Fruit fly (Drosophila melanogaster) whole organism, adult: ENCODE measurements around the gene CG17127.

Source experiments
- CG11617 ChIP-seq: fragments of 200-800 bp; sonication (Bioruptor generic); optimal IDR thresholded peaks from 2 replicates; lab custom pipeline; 2017; ENCODE audit warnings: mild to moderate bottlenecking, missing biosample characterization, missing genetic modification reagents, missing genetic modification characterization
- CG12768 ChIP-seq: fragments of 200-800 bp; sonication (Bioruptor generic); optimal IDR thresholded peaks from 2 replicates; lab custom pipeline; 2017; ENCODE audit warnings: missing biosample characterization, missing genetic modification characterization, mild to moderate bottlenecking, moderate library complexity, missing genetic modification reagents
- CG33017 ChIP-seq: fragments of 200-800 bp; sonication (Bioruptor generic); optimal IDR thresholded peaks from 2 replicates; lab custom pipeline; 2018; ENCODE audit warnings: missing biosample characterization, mild to moderate bottlenecking, missing genetic modification characterization, moderate library complexity
- CG5204 ChIP-seq: fragments of 200-800 bp; sonication (Bioruptor generic); optimal IDR thresholded peaks from 2 replicates; lab custom pipeline; 2016; ENCODE audit warnings: missing biosample characterization, missing genetic modification characterization
- CG7045 ChIP-seq: fragments of 200-800 bp; sonication (Bioruptor generic); optimal IDR thresholded peaks from 2 replicates; lab custom pipeline; 2017; ENCODE audit warnings: missing biosample characterization, mild to moderate bottlenecking, missing genetic modification characterization
- CG7101 ChIP-seq: fragments of 200-800 bp; sonication (Bioruptor generic); optimal IDR thresholded peaks from 2 replicates; lab custom pipeline; 2018; ENCODE audit warnings: missing biosample characterization, mild to moderate bottlenecking, missing genetic modification characterization, moderate library complexity
- cic ChIP-seq: fragments of 200-800 bp; sonication (Bioruptor generic); optimal IDR thresholded peaks from 2 replicates; lab custom pipeline; 2017; ENCODE audit warnings: missing biosample characterization, mild to moderate bottlenecking, missing genetic modification characterization, moderate library complexity
- pad ChIP-seq: fragments of 200-800 bp; sonication (Bioruptor generic); optimal IDR thresholded peaks from 3 replicates; lab custom pipeline; 2017; ENCODE audit warnings: missing biosample characterization, missing genetic modification characterization, mild to moderate bottlenecking, moderate library complexity, missing genetic modification reagents
- tj ChIP-seq: fragments of 200-800 bp; sonication (Bioruptor generic); optimal IDR thresholded peaks from 3 replicates; lab custom pipeline; 2017; ENCODE audit warnings: missing biosample characterization, mild to moderate bottlenecking, missing genetic modification characterization, moderate library complexity

dm6 chr2L:10801951-10802780, 31.5 kb downstream of the CG17127 start:
- TF ChIP-seq pad (GFP tag; lab: Kevin White, UChicago) (no peak), CG5204 (GFP tag; lab: Kevin White, UChicago) (no peak), CG11617 (GFP tag; lab: Kevin White, UChicago) (no peak), cic (GFP tag; lab: Kevin White, UChicago) (no peak), CG12768 (GFP tag; lab: Kevin White, UChicago) (no peak), tj (GFP tag; lab: Kevin White, UChicago) (peak; percentile 97), CG7045 (GFP tag; lab: Kevin White, UChicago) (no peak), CG7101 (tag; lab: Kevin White, UChicago) (no peak), CG33017 (tag; lab: Kevin White, UChicago) (no peak)
